Fruit fly (Drosophila melanogaster): Measurements from ENCODE around the gene QC.

The QC gene

dm6 chr3L:5899305-5899704 lies 3.0 kb downstream of the QC start, which contains the start of gene CG32409:
TSS of gene CG32409 (plus strand) at chr3L:5899528.
- TF ChIP-seq Pif1A (GFP tag; optimal IDR thresholded peaks at IDR 0.05) (no peak), Ets98B (GFP tag; IDR thresholded peaks at IDR 0.05) (no peak), rn (GFP tag; IDR thresholded peaks at IDR 0.05) (no peak), CG12605 (GFP tag; IDR thresholded peaks at IDR 0.05) (no peak), CG17806 (tag; optimal IDR thresholded peaks at IDR 0.05) (no peak), CG10348 (GFP tag; IDR thresholded peaks at IDR 0.05) (no peak), CG8159 (tag; optimal IDR thresholded peaks at IDR 0.05) (no peak)

- TF ChIP-seq CG17806 (tag; optimal IDR thresholded peaks at IDR 0.05) (no peak), D1 (tag; optimal IDR thresholded peaks at IDR 0.05) (no peak), Pif1B (GFP tag; optimal IDR thresholded peaks at IDR 0.05) (no peak), CG13204 (GFP tag; optimal IDR thresholded peaks at IDR 0.05) (no peak), CG9948 (tag; optimal IDR thresholded peaks at IDR 0.05) (no peak), CG15710 (tag; optimal IDR thresholded peaks at IDR 0.05) (no peak), EcR (GFP tag; optimal IDR thresholded peaks at IDR 0.05) (no peak), rn (GFP tag; IDR thresholded peaks at IDR 0.05) (no peak), CG4496 (GFP tag; IDR thresholded peaks at IDR 0.05) (no peak), fd96Ca (GFP tag; IDR thresholded peaks at IDR 0.05) (no peak)
Measured at dm6 chr3L:5897228-5897688, 5.0 kb downstream of the QC start, which contains the start of the genes PolE2 and CG5592. TSS of gene PolE2 (minus strand) at chr3L:5897435. TSS of gene CG5592 (plus strand) at chr3L:5897638.

- TF ChIP-seq D1 (tag; optimal IDR thresholded peaks at IDR 0.05) (no peak), rn (GFP tag; IDR thresholded peaks at IDR 0.05) (no peak), CG34367 (tag; optimal IDR thresholded peaks at IDR 0.05) (no peak), CG8301 (tag; optimal IDR thresholded peaks at IDR 0.05) (no peak), CG10348 (GFP tag; IDR thresholded peaks at IDR 0.05) (no peak), EcR (GFP tag; optimal IDR thresholded peaks at IDR 0.05) (no peak), fd96Ca (GFP tag; IDR thresholded peaks at IDR 0.05) (no peak), CG32121 (GFP tag; IDR thresholded peaks at IDR 0.05) (no peak), CG14655 (GFP tag; optimal IDR thresholded peaks at IDR 0.05) (no peak), CG9948 (tag; optimal IDR thresholded peaks at IDR 0.05) (no peak), CG12605 (GFP tag; IDR thresholded peaks at IDR 0.05) (no peak), Pif1B (GFP tag; optimal IDR thresholded peaks at IDR 0.05) (no peak)
Measured at dm6 chr3L:5893063-5893462, 9.2 kb downstream of the QC start.

- no peak for TF ChIP-seq EcR (GFP tag; optimal IDR thresholded peaks at IDR 0.05)
Measured at dm6 chr3L:5891812-5892211, 10.4 kb downstream of the QC start.

dm6 chr3L:5891114-5891513 lies 11.1 kb downstream of the QC start:
- no peak for TF ChIP-seq rn (GFP tag; IDR thresholded peaks at IDR 0.05)
- TF ChIP-seq gl (tag; optimal IDR thresholded peaks at IDR 0.05): no peak
- no peak for TF ChIP-seq EcR (GFP tag; optimal IDR thresholded peaks at IDR 0.05)

dm6 chr3L:5884735-5885134 lies 17.5 kb downstream of the QC start:
- TF ChIP-seq Snoo (tag; optimal IDR thresholded peaks at IDR 0.05): no peak
- TF ChIP-seq EcR (GFP tag; optimal IDR thresholded peaks at IDR 0.05): no peak
- no peak for TF ChIP-seq CG9948 (tag; optimal IDR thresholded peaks at IDR 0.05)
- no peak for TF ChIP-seq Pif1A (GFP tag; optimal IDR thresholded peaks at IDR 0.05)
- TF ChIP-seq fd96Ca (GFP tag; IDR thresholded peaks at IDR 0.05): no peak
- no peak for TF ChIP-seq CG15710 (tag; optimal IDR thresholded peaks at IDR 0.05)
- TF ChIP-seq gl (tag; optimal IDR thresholded peaks at IDR 0.05): no peak
- TF ChIP-seq Pif1B (GFP tag; optimal IDR thresholded peaks at IDR 0.05): no peak
- TF ChIP-seq CG32121 (GFP tag; IDR thresholded peaks at IDR 0.05): no peak
- no peak for TF ChIP-seq CG8301 (tag; optimal IDR thresholded peaks at IDR 0.05)
- no peak for TF ChIP-seq CG14655 (GFP tag; optimal IDR thresholded peaks at IDR 0.05)
- TF ChIP-seq CG34367 (tag; optimal IDR thresholded peaks at IDR 0.05): no peak

- TF ChIP-seq Pif1A (GFP tag; optimal IDR thresholded peaks at IDR 0.05) (no peak), CG8301 (tag; optimal IDR thresholded peaks at IDR 0.05) (no peak), CG15710 (tag; optimal IDR thresholded peaks at IDR 0.05) (no peak), CG13204 (GFP tag; optimal IDR thresholded peaks at IDR 0.05) (no peak), CG17806 (tag; optimal IDR thresholded peaks at IDR 0.05) (no peak), CG12605 (GFP tag; IDR thresholded peaks at IDR 0.05) (no peak), CG34367 (tag; optimal IDR thresholded peaks at IDR 0.05) (no peak), CG4496 (GFP tag; IDR thresholded peaks at IDR 0.05) (no peak), Pif1B (GFP tag; optimal IDR thresholded peaks at IDR 0.05) (no peak), CG9948 (tag; optimal IDR thresholded peaks at IDR 0.05) (no peak), CG14655 (GFP tag; optimal IDR thresholded peaks at IDR 0.05) (no peak), EcR (GFP tag; optimal IDR thresholded peaks at IDR 0.05) (no peak), CG8159 (tag; optimal IDR thresholded peaks at IDR 0.05) (no peak), rn (GFP tag; IDR thresholded peaks at IDR 0.05) (no peak), Snoo (tag; optimal IDR thresholded peaks at IDR 0.05) (no peak), Ets98B (GFP tag; IDR thresholded peaks at IDR 0.05) (no peak), CG10348 (GFP tag; IDR thresholded peaks at IDR 0.05) (no peak), CG32121 (GFP tag; IDR thresholded peaks at IDR 0.05) (no peak)
Measured at dm6 chr3L:5882209-5882403, 20.1 kb downstream of the QC start, which contains the start of gene CG13287. TSS of gene CG13287 (plus strand) at chr3L:5882304.

Measured in whole organism, pupa.